Fruit fly (Drosophila melanogaster) whole organism, embryonic: Measurements from ENCODE around the gene CG4278.

ENCODE experiments used
- Awh ChIP-seq: fragments of 200-800 bp; sonication (Bioruptor generic); IDR thresholded peaks from 2 replicates; pipeline ENCODE4, ENCODE4 v1.3.6; 2022; ENCODE audit warnings: missing biosample characterization, missing genetic modification characterization
- CG10209 ChIP-seq: fragments of 200-800 bp; sonication (Bioruptor generic); optimal IDR thresholded peaks from 3 replicates; lab custom pipeline; 2017; ENCODE audit warnings: missing biosample characterization, mild to moderate bottlenecking, missing genetic modification characterization, missing genetic modification reagents
- CG10431 ChIP-seq: fragments of 200-800 bp; sonication (Bioruptor generic); optimal IDR thresholded peaks from 3 replicates; lab custom pipeline; 2018; ENCODE audit warnings: missing biosample characterization, mild to moderate bottlenecking, missing genetic modification characterization
- CG12942 ChIP-seq: fragments of 200-800 bp; sonication (Bioruptor generic); optimal IDR thresholded peaks from 3 replicates; lab custom pipeline; 2016; ENCODE audit warnings: missing biosample characterization, missing genetic modification characterization
- CG13123 ChIP-seq: fragments of 200-800 bp; sonication (Bioruptor generic); optimal IDR thresholded peaks from 2 replicates; lab custom pipeline; 2016; ENCODE audit warnings: missing biosample characterization, missing genetic modification characterization
- CG14710 ChIP-seq: fragments of 200-800 bp; sonication (Bioruptor generic); optimal IDR thresholded peaks from 3 replicates; lab custom pipeline; 2019; ENCODE audit warnings: missing biosample characterization, mild to moderate bottlenecking, missing genetic modification characterization, moderate library complexity
- CG17802 ChIP-seq: fragments of 200-800 bp; sonication (Bioruptor generic); optimal IDR thresholded peaks from 2 replicates; lab custom pipeline; 2018; ENCODE audit warnings: missing biosample characterization, mild to moderate bottlenecking, missing genetic modification characterization, moderate library complexity
- CG1792 ChIP-seq: fragments of 200-800 bp; sonication (Bioruptor generic); optimal IDR thresholded peaks from 2 replicates; lab custom pipeline; 2016; ENCODE audit warnings: missing biosample characterization, missing genetic modification characterization
- CG18619 ChIP-seq: fragments of 200-800 bp; sonication (Bioruptor generic); optimal IDR thresholded peaks from 3 replicates; lab custom pipeline; 2017; ENCODE audit warnings: missing biosample characterization, mild to moderate bottlenecking, missing genetic modification characterization
- CG30431 ChIP-seq: fragments of 200-800 bp; sonication (Bioruptor generic); optimal IDR thresholded peaks from 2 replicates; lab custom pipeline; 2017; ENCODE audit warnings: missing biosample characterization, missing genetic modification characterization
- CG31388 ChIP-seq: fragments of 200-800 bp; sonication (Bioruptor generic); optimal IDR thresholded peaks from 2 replicates; lab custom pipeline; 2016; ENCODE audit warnings: missing biosample characterization, missing genetic modification characterization
- CG3163 ChIP-seq: fragments of 200-800 bp; sonication (Bioruptor generic); optimal IDR thresholded peaks from 3 replicates; lab custom pipeline; 2016; ENCODE audit warnings: missing biosample characterization, missing genetic modification characterization
- CG32767 ChIP-seq: fragments of 200-800 bp; sonication (Bioruptor generic); IDR thresholded peaks from 2 replicates; pipeline ENCODE4 v1.3.6; 2022; ENCODE audit warnings: missing biosample characterization, missing genetic modification characterization
- CG32772 ChIP-seq: fragments of 200-800 bp; sonication (Bioruptor generic); IDR thresholded peaks from 2 replicates; pipeline ENCODE4 v1.3.6; 2022; ENCODE audit warnings: missing biosample characterization, missing genetic modification characterization
- CG4360 ChIP-seq: fragments of 200-800 bp; sonication (Bioruptor generic); IDR thresholded peaks from 2 replicates; pipeline ENCODE4 v1.3.6; 2022; ENCODE audit warnings: missing biosample characterization, missing genetic modification characterization
- CG4707 ChIP-seq: fragments of 200-800 bp; sonication (Bioruptor generic); optimal IDR thresholded peaks from 2 replicates; lab custom pipeline; 2018; ENCODE audit warnings: missing biosample characterization, mild to moderate bottlenecking, missing genetic modification characterization, moderate library complexity
- CG4854 ChIP-seq: fragments of 200-800 bp; sonication (Bioruptor generic); optimal IDR thresholded peaks from 2 replicates; lab custom pipeline; 2016; ENCODE audit warnings: missing biosample characterization, missing genetic modification characterization, inconsistent platforms
- CG8388 ChIP-seq: fragments of 200-800 bp; sonication (Bioruptor generic); optimal IDR thresholded peaks from 2 replicates; lab custom pipeline; 2019; ENCODE audit warnings: missing biosample characterization, mild to moderate bottlenecking, missing genetic modification characterization, moderate library complexity
- CG8478 ChIP-seq: fragments of >200 bp; optimal IDR thresholded peaks from 2 replicates; lab custom pipeline; 2018
- CHES-1-like ChIP-seq: fragments of 200-800 bp; sonication (Bioruptor generic); optimal IDR thresholded peaks from 2 replicates; lab custom pipeline; 2016; ENCODE audit warnings: missing biosample characterization, missing genetic modification characterization
- Dek ChIP-seq: fragments of 200-800 bp; sonication (Bioruptor generic); optimal IDR thresholded peaks from 3 replicates; lab custom pipeline; 2019; ENCODE audit warnings: missing biosample characterization, mild to moderate bottlenecking, missing genetic modification characterization, moderate library complexity
- Fer2 ChIP-seq: fragments of 200-800 bp; sonication (Bioruptor generic); optimal IDR thresholded peaks from 2 replicates; lab custom pipeline; 2018; ENCODE audit warnings: missing biosample characterization, mild to moderate bottlenecking, missing genetic modification characterization, moderate library complexity
- MESR4 ChIP-seq: fragments of 200-800 bp; sonication (Bioruptor generic); optimal IDR thresholded peaks from 2 replicates; lab custom pipeline; 2018; ENCODE audit warnings: missing biosample characterization, mild to moderate bottlenecking, missing genetic modification characterization, moderate library complexity
- Mad ChIP-seq: fragments of 200-800 bp; sonication (Bioruptor generic); optimal IDR thresholded peaks from 2 replicates; lab custom pipeline; 2016; ENCODE audit warnings: missing biosample characterization, missing genetic modification characterization
- NC2β ChIP-seq: fragments of 200-800 bp; sonication (Bioruptor generic); optimal IDR thresholded peaks from 2 replicates; lab custom pipeline; 2016; ENCODE audit warnings: missing biosample characterization, missing genetic modification characterization
- Rx ChIP-seq: fragments of 200-800 bp; sonication (Bioruptor generic); IDR thresholded peaks from 2 replicates; pipeline ENCODE4 v1.3.6; 2022; ENCODE audit warnings: missing biosample characterization, missing genetic modification characterization
- Sry-β ChIP-seq: fragments of 200-800 bp; sonication (Bioruptor generic); optimal IDR thresholded peaks from 2 replicates; lab custom pipeline; 2018; ENCODE audit warnings: missing biosample characterization, mild to moderate bottlenecking, missing genetic modification characterization, moderate library complexity
- Ssrp ChIP-seq: fragments of 200-800 bp; sonication (Bioruptor generic); optimal IDR thresholded peaks from 2 replicates; lab custom pipeline; 2018; ENCODE audit warnings: missing biosample characterization, mild to moderate bottlenecking, missing genetic modification characterization, moderate library complexity
- ash1 ChIP-seq: fragments of 200-800 bp; sonication (Bioruptor generic); optimal IDR thresholded peaks from 2 replicates; lab custom pipeline; 2018; ENCODE audit warnings: missing biosample characterization, mild to moderate bottlenecking, missing genetic modification characterization
- cg ChIP-seq: fragments of 200-800 bp; sonication (Bioruptor generic); optimal IDR thresholded peaks from 3 replicates; lab custom pipeline; 2019; ENCODE audit warnings: missing biosample characterization, mild to moderate bottlenecking, missing genetic modification characterization, moderate library complexity
- croc ChIP-seq: fragments of 200-800 bp; sonication (Bioruptor generic); conservative IDR thresholded peaks from 3 replicates; pipeline ENCODE4 v1.3.6; 2022; ENCODE audit warnings: missing biosample characterization, missing genetic modification characterization
- dan ChIP-seq: fragments of 200-800 bp; sonication (Bioruptor generic); IDR thresholded peaks from 2 replicates; pipeline ENCODE4 v1.3.6; 2022; ENCODE audit warnings: missing biosample characterization, missing genetic modification characterization
- emc ChIP-seq: fragments of 200-800 bp; sonication (Bioruptor generic); optimal IDR thresholded peaks from 2 replicates; lab custom pipeline; 2016; ENCODE audit warnings: missing biosample characterization, missing genetic modification characterization
- eyg ChIP-seq: fragments of 200-800 bp; sonication (Bioruptor generic); optimal IDR thresholded peaks from 3 replicates; lab custom pipeline; 2016; ENCODE audit warnings: missing biosample characterization, missing genetic modification characterization
- gt ChIP-seq: fragments of 200-800 bp; sonication (Bioruptor generic); IDR thresholded peaks from 2 replicates; pipeline ENCODE4 v1.3.6; 2022; ENCODE audit warnings: missing biosample characterization, missing genetic modification characterization
- ind ChIP-seq: fragments of 200-800 bp; sonication (Bioruptor generic); optimal IDR thresholded peaks from 3 replicates; lab custom pipeline; 2016; ENCODE audit warnings: missing biosample characterization, missing genetic modification characterization
- kay ChIP-seq: fragments of 200-800 bp; sonication (Bioruptor generic); optimal IDR thresholded peaks from 2 replicates; lab custom pipeline; 2016; ENCODE audit warnings: missing biosample characterization, missing genetic modification characterization
- klu ChIP-seq: fragments of 200-800 bp; sonication (Bioruptor generic); IDR thresholded peaks from 2 replicates; pipeline ENCODE4 v1.3.6; 2022; ENCODE audit warnings: missing biosample characterization, missing genetic modification characterization
- kni ChIP-seq: fragments of 200-800 bp; sonication (Bioruptor generic); optimal IDR thresholded peaks from 3 replicates; lab custom pipeline; 2017; ENCODE audit warnings: mild to moderate bottlenecking, missing biosample characterization, missing genetic modification reagents, missing genetic modification characterization
- maf-S ChIP-seq: fragments of 200-800 bp; sonication (Bioruptor generic); optimal IDR thresholded peaks from 2 replicates; lab custom pipeline; 2016; ENCODE audit warnings: missing biosample characterization, missing genetic modification characterization
- nerfin-2 ChIP-seq: fragments of 200-800 bp; sonication (Bioruptor generic); IDR thresholded peaks from 2 replicates; pipeline ENCODE4 v1.3.6; 2022; ENCODE audit warnings: missing biosample characterization, missing genetic modification characterization; ENCODE audit not compliant: partially characterized antibody
- odd ChIP-seq: fragments of 200-800 bp; sonication (Bioruptor generic); optimal IDR thresholded peaks from 2 replicates; lab custom pipeline; 2017; ENCODE audit warnings: missing biosample characterization, mild to moderate bottlenecking, missing genetic modification characterization
- ro ChIP-seq: fragments of 200-800 bp; sonication (Bioruptor generic); IDR thresholded peaks from 2 replicates; pipeline ENCODE4 v1.3.6; 2022; ENCODE audit warnings: missing biosample characterization, missing genetic modification characterization
- scrt ChIP-seq: fragments of 200-800 bp; sonication (Bioruptor generic); optimal IDR thresholded peaks from 2 replicates; lab custom pipeline; 2018; ENCODE audit warnings: missing biosample characterization, mild to moderate bottlenecking, missing genetic modification characterization, moderate library complexity
- sisA ChIP-seq: fragments of 200-800 bp; sonication (Bioruptor generic); IDR thresholded peaks from 2 replicates; pipeline ENCODE4 v1.3.6; 2022; ENCODE audit warnings: missing biosample characterization, missing genetic modification characterization
- slbo ChIP-seq: fragments of 200-800 bp; sonication (Bioruptor generic); IDR thresholded peaks from 2 replicates; pipeline ENCODE4 v1.3.6; 2022; ENCODE audit warnings: missing biosample characterization, missing genetic modification characterization
- sr ChIP-seq: fragments of 200-800 bp; sonication (Bioruptor generic); IDR thresholded peaks from 3 replicates; pipeline ENCODE4 v1.3.6; 2022; ENCODE audit warnings: missing biosample characterization, missing genetic modification characterization
- tin ChIP-seq: fragments of 200-800 bp; sonication (Bioruptor generic); optimal IDR thresholded peaks from 3 replicates; lab custom pipeline; 2016; ENCODE audit warnings: missing biosample characterization, missing genetic modification characterization
- ttk ChIP-seq: fragments of 200-800 bp; sonication (Bioruptor generic); IDR thresholded peaks from 2 replicates; pipeline ENCODE4 v2.1.2; 2022; ENCODE audit warnings: missing biosample characterization, missing genetic modification characterization
- usp ChIP-seq: fragments of >200 bp; optimal IDR thresholded peaks from 2 replicates; lab custom pipeline; 2017; ENCODE audit warnings: missing biosample characterization, missing genetic modification characterization
- vfl ChIP-seq: fragments of 200-800 bp; sonication (Bioruptor generic); optimal IDR thresholded peaks from 2 replicates; lab custom pipeline; 2016; ENCODE audit warnings: missing biosample characterization, missing genetic modification characterization
- vvl ChIP-seq: fragments of 200-800 bp; sonication (Bioruptor generic); IDR thresholded peaks from 2 replicates; pipeline ENCODE4 v1.3.6; 2022; ENCODE audit warnings: missing biosample characterization, missing genetic modification characterization
- z ChIP-seq: fragments of 200-800 bp; sonication (Bioruptor generic); IDR thresholded peaks from 3 replicates; pipeline ENCODE4 v1.3.6; 2022; ENCODE audit warnings: missing biosample characterization, missing genetic modification characterization

Gene CG4278

DNA sequence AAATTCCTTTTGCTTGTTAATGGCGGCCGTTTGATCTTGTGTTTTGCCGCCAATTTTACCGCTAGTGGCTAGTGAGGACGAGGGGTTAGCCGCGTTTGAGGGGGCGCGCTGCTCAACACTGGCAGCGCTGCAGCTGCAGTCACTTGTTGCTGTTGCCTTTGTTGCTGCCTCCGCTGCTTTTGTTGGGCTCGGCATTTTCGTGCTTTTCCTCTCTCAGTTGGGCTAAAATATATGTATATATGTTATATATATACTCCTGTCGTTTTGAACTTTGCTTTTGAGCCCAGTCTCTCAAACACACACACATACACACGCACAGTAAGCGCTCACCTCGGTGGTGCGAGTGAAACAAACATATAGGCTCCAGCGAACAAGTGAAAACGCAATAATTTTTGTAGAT is 2.0 kb upstream of the CG4278 start (continued):
- TF ChIP-seq dan (GFP tag; lab: Robert Waterston, UW) (no peak), Mad (GFP tag; lab: Kevin White, UChicago) (no peak), CG10209 (GFP tag; lab: Kevin White, UChicago) (no peak), klu (GFP tag; lab: Robert Waterston, UW) (no peak), CG31388 (GFP tag; lab: Kevin White, UChicago) (no peak), Rx (GFP tag; lab: Robert Waterston, UW) (no peak), ash1 (GFP tag; lab: Kevin White, UChicago) (no peak), MESR4 (GFP tag; lab: Kevin White, UChicago) (no peak), CHES-1-like (GFP tag; lab: Kevin White, UChicago) (no peak), CG3163 (GFP tag; lab: Kevin White, UChicago) (no peak), CG8388 (no peak), z (GFP tag; lab: Robert Waterston, UW) (no peak), Ssrp (tag; lab: Kevin White, UChicago) (no peak), CG17802 (no peak), CG32767 (GFP tag; lab: Robert Waterston, UW) (0 out of 2 replicates have a peak, but pooled peaks have one; percentile 30), kay (GFP tag; lab: Kevin White, UChicago) (no peak), cg (peak; percentile 83), emc (GFP tag; lab: Kevin White, UChicago) (no peak), CG32772 (GFP tag; lab: Robert Waterston, UW) (no peak), CG12942 (GFP tag; lab: Kevin White, UChicago) (no peak), CG8478 (lab: Kevin White, UChicago) (no peak), Awh (no peak), odd (no peak), CG1792 (GFP tag; lab: Kevin White, UChicago) (no peak), usp (GFP tag; lab: Kevin White, UChicago) (no peak), CG13123 (GFP tag; lab: Kevin White, UChicago) (no peak), ro (GFP tag; lab: Robert Waterston, UW) (no peak), CG4854 (GFP tag; lab: Kevin White, UChicago) (no peak), eyg (GFP tag; lab: Kevin White, UChicago) (no peak), sisA (GFP tag; lab: Robert Waterston, UW) (no peak), CG30431 (GFP tag; lab: Kevin White, UChicago) (no peak), maf-S (no peak), tin (GFP tag; lab: Kevin White, UChicago) (no peak), slbo (GFP tag; lab: Robert Waterston, UW) (no peak), vvl (peak; percentile 24; the same call in 1 of the 2 replicates), Fer2 (tag; lab: Kevin White, UChicago) (no peak), sr (0 out of 3 replicates have a peak, but pooled peaks have one; percentile 8), nerfin-2 (GFP tag; lab: Robert Waterston, UW) (no peak), CG18619 (GFP tag; lab: Kevin White, UChicago) (no peak), vfl (GFP tag; lab: Kevin White, UChicago) (no peak), croc (GFP tag; lab: Robert Waterston, UW) (no peak), Dek (tag; lab: Kevin White, UChicago) (no peak), CG4707 (no peak), ttk (GFP tag; lab: Robert Waterston, UW) (no peak), CG10431 (peak; percentile 15), scrt (GFP tag; lab: Kevin White, UChicago) (peak; percentile 82), Sry-β (GFP tag; lab: Kevin White, UChicago) (no peak), CG4360 (GFP tag; lab: Robert Waterston, UW) (no peak), NC2β (no peak), kni (no peak), CG14710 (no peak), gt (GFP tag; lab: Robert Waterston, UW) (no peak), ind (GFP tag; lab: Kevin White, UChicago) (no peak)
